Fruit fly (Drosophila melanogaster) whole organism, embryonic: ENCODE results near the gene CG7896.
A peak's percentile ranks its signal among the peaks of the same experiment; 100 is the strongest.

Experiments used
- Atf6 ChIP-seq: fragments of 200-800 bp; sonication (Bioruptor generic); IDR thresholded peaks from 2 replicates; pipeline ENCODE4 v1.3.6; 2022; ENCODE audit warnings: missing biosample characterization, missing genetic modification characterization
- Bgb ChIP-seq: fragments of 200-800 bp; sonication (Bioruptor generic); IDR thresholded peaks from 2 replicates; pipeline ENCODE4 v1.3.6; 2022; ENCODE audit warnings: missing biosample characterization, missing genetic modification characterization; ENCODE audit not compliant: partially characterized antibody
- CG10462 ChIP-seq: fragments of 200-800 bp; sonication (Bioruptor generic); optimal IDR thresholded peaks from 2 replicates; lab custom pipeline; 2016; ENCODE audit warnings: missing biosample characterization, missing genetic modification characterization
- CG10654 ChIP-seq: fragments of 200-800 bp; sonication (Bioruptor generic); optimal IDR thresholded peaks from 2 replicates; lab custom pipeline; 2016; ENCODE audit warnings: missing biosample characterization, missing genetic modification characterization
- CG10979 ChIP-seq: fragments of 200-800 bp; sonication (Bioruptor generic); optimal IDR thresholded peaks from 2 replicates; lab custom pipeline; 2018; ENCODE audit warnings: missing biosample characterization, mild to moderate bottlenecking, missing genetic modification characterization, moderate library complexity
- CG11695 ChIP-seq: fragments of 200-800 bp; sonication (Bioruptor generic); IDR thresholded peaks from 3 replicates; pipeline ENCODE4 v1.3.6; 2022; ENCODE audit warnings: missing biosample characterization, missing genetic modification characterization
- CG12769 ChIP-seq: fragments of 200-800 bp; sonication (Bioruptor generic); optimal IDR thresholded peaks from 2 replicates; lab custom pipeline; 2019; ENCODE audit warnings: missing biosample characterization, mild to moderate bottlenecking, missing genetic modification characterization, moderate library complexity
- CG15514 ChIP-seq: fragments of 200-800 bp; sonication (Bioruptor generic); optimal IDR thresholded peaks from 3 replicates; lab custom pipeline; 2017; ENCODE audit warnings: missing biosample characterization, missing genetic modification characterization, mild to moderate bottlenecking, moderate library complexity, missing genetic modification reagents
- CG15601 ChIP-seq: fragments of 200-800 bp; sonication (Bioruptor generic); optimal IDR thresholded peaks from 3 replicates; lab custom pipeline; 2019; ENCODE audit warnings: missing biosample characterization, mild to moderate bottlenecking, missing genetic modification characterization, moderate library complexity
- CG1602 ChIP-seq: fragments of 200-800 bp; sonication (Bioruptor generic); optimal IDR thresholded peaks from 3 replicates; lab custom pipeline; 2016; ENCODE audit warnings: missing biosample characterization, missing genetic modification characterization
- CG2116 ChIP-seq: fragments of 200-800 bp; sonication (Bioruptor generic); optimal IDR thresholded peaks from 3 replicates; lab custom pipeline; 2018; ENCODE audit warnings: missing biosample characterization, mild to moderate bottlenecking, missing genetic modification characterization
- CG2712 ChIP-seq: fragments of 200-800 bp; optimal IDR thresholded peaks from 3 replicates; lab custom pipeline; 2019; ENCODE audit warnings: missing biosample characterization, mild to moderate bottlenecking, missing genetic modification characterization, moderate library complexity
- CG5180 ChIP-seq: fragments of 200-800 bp; sonication (Bioruptor generic); optimal IDR thresholded peaks from 3 replicates; lab custom pipeline; 2017; ENCODE audit warnings: missing biosample characterization, missing genetic modification characterization, mild to moderate bottlenecking, moderate library complexity, missing genetic modification reagents
- CG7786 ChIP-seq: fragments of 200-800 bp; sonication (Bioruptor generic); optimal IDR thresholded peaks from 2 replicates; lab custom pipeline; 2016; ENCODE audit warnings: missing biosample characterization, missing genetic modification characterization
- CG7963 ChIP-seq: fragments of 200-800 bp; sonication (Bioruptor generic); IDR thresholded peaks from 3 replicates; pipeline ENCODE4 v1.3.6; 2022; ENCODE audit warnings: missing biosample characterization, missing genetic modification characterization; ENCODE audit not compliant: partially characterized antibody
- CoRest ChIP-seq: fragments of 200-800 bp; sonication (Bioruptor generic); optimal IDR thresholded peaks from 3 replicates; lab custom pipeline; 2018; ENCODE audit warnings: missing biosample characterization, mild to moderate bottlenecking, missing genetic modification characterization, moderate library complexity
- CrebB ChIP-seq: fragments of 200-800 bp; sonication (Bioruptor generic); optimal IDR thresholded peaks from 3 replicates; lab custom pipeline; 2018; ENCODE audit warnings: missing biosample characterization, mild to moderate bottlenecking, missing genetic modification characterization
- Deaf1 ChIP-seq: fragments of 200-800 bp; optimal IDR thresholded peaks from 3 replicates; lab custom pipeline; 2019; ENCODE audit warnings: missing biosample characterization, mild to moderate bottlenecking, missing genetic modification characterization, moderate library complexity
- MESR4 ChIP-seq: fragments of 200-800 bp; sonication (Bioruptor generic); optimal IDR thresholded peaks from 2 replicates; lab custom pipeline; 2018; ENCODE audit warnings: missing biosample characterization, mild to moderate bottlenecking, missing genetic modification characterization, moderate library complexity
- Meics ChIP-seq: fragments of 200-800 bp; sonication (Bioruptor generic); optimal IDR thresholded peaks from 2 replicates; lab custom pipeline; 2017; ENCODE audit warnings: missing biosample characterization, mild to moderate bottlenecking, missing genetic modification characterization
- NC2α ChIP-seq: fragments of 200-800 bp; sonication (Bioruptor generic); optimal IDR thresholded peaks from 2 replicates; lab custom pipeline; 2016; ENCODE audit warnings: missing biosample characterization, missing genetic modification characterization
- Nf-YB ChIP-seq: fragments of 200-800 bp; sonication (Bioruptor generic); optimal IDR thresholded peaks from 3 replicates; lab custom pipeline; 2019; ENCODE audit warnings: missing biosample characterization, mild to moderate bottlenecking, missing genetic modification characterization, moderate library complexity
- Nf-YC ChIP-seq: fragments of 200-800 bp; optimal IDR thresholded peaks from 3 replicates; lab custom pipeline; 2019; ENCODE audit warnings: missing biosample characterization, mild to moderate bottlenecking, missing genetic modification characterization, moderate library complexity
- Opbp ChIP-seq: fragments of 200-800 bp; sonication (Bioruptor generic); IDR thresholded peaks from 3 replicates; pipeline ENCODE4 v1.3.6; 2022; ENCODE audit warnings: missing biosample characterization, missing genetic modification characterization; ENCODE audit not compliant: partially characterized antibody
- Ptx1 ChIP-seq: fragments of 200-800 bp; sonication (Bioruptor generic); IDR thresholded peaks from 2 replicates; pipeline ENCODE4 v1.3.6; 2022; ENCODE audit warnings: missing biosample characterization, missing genetic modification characterization
- Rx ChIP-seq: fragments of 200-800 bp; sonication (Bioruptor generic); IDR thresholded peaks from 2 replicates; pipeline ENCODE4 v1.3.6; 2022; ENCODE audit warnings: missing biosample characterization, missing genetic modification characterization
- Scr ChIP-seq: fragments of 200-800 bp; sonication (Bioruptor generic); IDR thresholded peaks from 2 replicates; pipeline ENCODE4 v1.3.6; 2022; ENCODE audit warnings: missing biosample characterization, missing genetic modification characterization; ENCODE audit not compliant: partially characterized antibody
- Sin3A ChIP-seq: fragments of >200 bp; optimal IDR thresholded peaks from 2 replicates; lab custom pipeline; 2018
- cato ChIP-seq: fragments of 200-800 bp; sonication (Bioruptor generic); optimal IDR thresholded peaks from 2 replicates; lab custom pipeline; 2016; ENCODE audit warnings: missing biosample characterization, missing genetic modification characterization, borderline replicate concordance
- danr ChIP-seq: fragments of 200-800 bp; sonication (Bioruptor generic); IDR thresholded peaks from 2 replicates; pipeline ENCODE4 v1.3.6; 2022; ENCODE audit warnings: missing biosample characterization, missing genetic modification characterization
- gcm ChIP-seq: fragments of 200-800 bp; sonication (Bioruptor generic); optimal IDR thresholded peaks from 2 replicates; lab custom pipeline; 2019; ENCODE audit warnings: missing biosample characterization, mild to moderate bottlenecking, missing genetic modification characterization, moderate library complexity
- gsb ChIP-seq: fragments of 200-800 bp; sonication (Bioruptor generic); IDR thresholded peaks from 2 replicates; pipeline ENCODE4 v1.3.6; 2022; ENCODE audit warnings: missing biosample characterization, missing genetic modification characterization
- maf-S ChIP-seq: fragments of 200-800 bp; sonication (Bioruptor generic); optimal IDR thresholded peaks from 2 replicates; lab custom pipeline; 2016; ENCODE audit warnings: missing biosample characterization, missing genetic modification characterization
- nerfin-2 ChIP-seq: fragments of 200-800 bp; sonication (Bioruptor generic); IDR thresholded peaks from 2 replicates; pipeline ENCODE4 v1.3.6; 2022; ENCODE audit warnings: missing biosample characterization, missing genetic modification characterization; ENCODE audit not compliant: partially characterized antibody
- nmo ChIP-seq: fragments of 200-800 bp; sonication (Bioruptor generic); optimal IDR thresholded peaks from 2 replicates; lab custom pipeline; 2018; ENCODE audit warnings: missing biosample characterization, mild to moderate bottlenecking, missing genetic modification characterization, moderate library complexity
- onecut ChIP-seq: fragments of 200-800 bp; sonication (Bioruptor generic); IDR thresholded peaks from 2 replicates; pipeline ENCODE4 v1.3.6; 2022; ENCODE audit warnings: missing biosample characterization, missing genetic modification characterization
- pan ChIP-seq, 4 experiments: fragments of >200 bp in 3 of 4; fragments of 200-800 bp in 1 of 4; sonication (Bioruptor generic) in 1 of 4; optimal IDR thresholded peaks in 3 of 4; IDR thresholded peaks in 1 of 4; 2 replicates each; pipeline versions ENCODE4 v1.3.6 to Lab custom; 2017 to 2022; ENCODE audit warnings: missing biosample characterization in 2 of 4, missing genetic modification characterization in 2 of 4, mixed read lengths in 1 of 4
- pfk ChIP-seq: fragments of 200-800 bp; sonication (Bioruptor generic); optimal IDR thresholded peaks from 2 replicates; lab custom pipeline; 2018; ENCODE audit warnings: missing biosample characterization, mild to moderate bottlenecking, missing genetic modification characterization, moderate library complexity
- pros ChIP-seq: fragments of 200-800 bp; sonication (Bioruptor generic); optimal IDR thresholded peaks from 3 replicates; lab custom pipeline; 2019; ENCODE audit warnings: missing biosample characterization, mild to moderate bottlenecking, missing genetic modification characterization, moderate library complexity
- psq ChIP-seq: fragments of 200-800 bp; sonication (Bioruptor generic); optimal IDR thresholded peaks from 2 replicates; lab custom pipeline; 2017; ENCODE audit warnings: missing biosample characterization, missing genetic modification characterization
- seq ChIP-seq: fragments of 200-800 bp; sonication (Bioruptor generic); IDR thresholded peaks from 2 replicates; pipeline ENCODE4 v1.3.6; 2022; ENCODE audit warnings: missing biosample characterization, missing genetic modification characterization
- tgo ChIP-seq: fragments of 200-800 bp; sonication (Bioruptor generic); IDR thresholded peaks from 3 replicates; pipeline ENCODE4 v1.3.6; 2022; ENCODE audit warnings: missing biosample characterization, missing genetic modification characterization
- vvl ChIP-seq: fragments of 200-800 bp; sonication (Bioruptor generic); IDR thresholded peaks from 2 replicates; pipeline ENCODE4 v1.3.6; 2022; ENCODE audit warnings: missing biosample characterization, missing genetic modification characterization

CG7896 gene

DNA sequence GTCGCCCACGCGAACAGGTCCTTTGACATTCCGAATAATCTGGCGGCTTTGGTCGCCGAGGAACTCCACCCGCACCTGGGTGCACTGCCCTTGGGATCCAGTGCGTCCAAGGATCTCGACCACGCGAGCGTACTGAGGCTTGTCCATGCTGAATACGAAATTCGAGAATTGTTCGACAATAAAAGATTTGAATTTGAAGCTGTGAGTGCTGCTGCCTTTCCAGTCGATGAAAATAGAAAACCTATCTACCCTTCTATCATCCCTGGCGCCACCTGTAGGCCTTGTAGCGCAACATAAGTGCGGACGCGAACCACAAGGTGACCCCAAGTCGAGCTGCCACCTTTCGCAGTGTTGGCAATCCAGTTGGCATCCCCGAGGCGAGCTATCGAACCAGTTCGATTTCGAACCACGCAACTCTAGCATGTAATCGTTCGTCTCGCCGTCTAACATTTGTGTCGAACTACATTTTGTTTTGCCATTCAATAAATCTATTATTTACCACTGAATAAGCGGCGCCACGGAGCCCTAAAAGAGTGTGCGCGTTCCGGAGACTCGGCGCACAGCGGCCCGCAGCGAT is 39.3 kb downstream of the CG7896 start, which contains the start of the genes RpS28a and Axn (continued):
- TF ChIP-seq CoRest (tag; lab: Kevin White, UChicago), result peak; percentile 19
- TF ChIP-seq Rx (GFP tag; lab: Robert Waterston, UW), result no peak
- no peak for TF ChIP-seq psq
- TF ChIP-seq onecut (GFP tag; lab: Robert Waterston, UW), result peak; percentile 33; the same call in 1 of the 2 replicates
- peak; percentile 44 for TF ChIP-seq CG2712 (tag; lab: Kevin White, UChicago)
- peak; percentile 100 for TF ChIP-seq CG5180 (GFP tag; lab: Kevin White, UChicago)
- TF ChIP-seq pan (optimal IDR thresholded peaks at IDR 0.05; lab: Kevin White, UChicago), result no peak
- TF ChIP-seq pan (GFP tag; optimal IDR thresholded peaks at IDR 0.05 in 1 of 2, IDR thresholded peaks at IDR 0.05 in 1 of 2), result peak in 1 of 2 experiments; percentile 26

dm6 chr3R:30023445-30023844 is 40.2 kb downstream of the CG7896 start:
- TF ChIP-seq CG12769 (tag; lab: Kevin White, UChicago) (no peak), Sin3A (lab: Kevin White, UChicago) (no peak), CG15601 (peak; percentile 97), vvl (0 out of 2 replicates have a peak, but pooled peaks have one; percentile 8)
- TF ChIP-seq, all 482 proteins: peak for 2

dm6 chr3R:30030061-30030460 is 46.8 kb downstream of the CG7896 start:
- TF ChIP-seq danr (GFP tag; lab: Robert Waterston, UW), result no peak
- no peak for TF ChIP-seq NC2α (GFP tag; lab: Kevin White, UChicago)
- peak; percentile 59; the same call in 1 of the 2 replicates for TF ChIP-seq seq (GFP tag; lab: Robert Waterston, UW)
- no peak for TF ChIP-seq CG10979 (tag; lab: Kevin White, UChicago)
- peak; percentile 96 for TF ChIP-seq Nf-YB
- no peak for TF ChIP-seq CG7963 (GFP tag; lab: Robert Waterston, UW)
- TF ChIP-seq gsb (GFP tag; lab: Robert Waterston, UW), result no peak
- TF ChIP-seq Ptx1 (GFP tag; lab: Robert Waterston, UW), result no peak
- TF ChIP-seq CG11695 (GFP tag; lab: Robert Waterston, UW), result no peak
- TF ChIP-seq pros (GFP tag; lab: Kevin White, UChicago), result peak; percentile 77
- peak; percentile 96 for TF ChIP-seq Nf-YC (tag; lab: Kevin White, UChicago)
- TF ChIP-seq CG10654 (GFP tag; lab: Kevin White, UChicago), result no peak
- 0 out of 2 replicates have a peak, but pooled peaks have one; percentile 25 for TF ChIP-seq Bgb (GFP tag; lab: Robert Waterston, UW)

DNA sequence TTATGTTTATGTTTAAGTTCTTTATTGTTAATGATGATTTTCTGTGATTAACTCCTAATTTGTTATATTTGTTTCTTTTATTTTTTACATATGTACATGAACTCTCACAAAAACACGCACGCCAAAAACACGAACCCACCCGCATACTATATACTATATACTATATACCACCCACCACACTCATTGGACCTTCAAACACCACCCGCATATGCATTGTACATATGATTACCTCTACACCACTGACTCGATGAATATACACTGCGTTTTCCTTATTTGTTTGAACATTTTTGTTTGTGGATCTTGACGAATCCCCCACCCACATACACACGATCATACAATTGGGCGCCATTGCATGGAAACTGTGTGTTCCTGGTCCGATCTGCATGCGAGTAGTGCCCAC is 49.1 kb downstream of the CG7896 start:
- TF ChIP-seq Meics (GFP tag; lab: Kevin White, UChicago), result no peak
- TF ChIP-seq Atf6, result no peak
- no peak for TF ChIP-seq nmo
- TF ChIP-seq CG1602 (GFP tag; lab: Kevin White, UChicago), result no peak
- no peak for TF ChIP-seq pfk (GFP tag; lab: Kevin White, UChicago)
- TF ChIP-seq CrebB (tag; lab: Kevin White, UChicago), result no peak
- no peak for TF ChIP-seq CoRest (tag; lab: Kevin White, UChicago)
- TF ChIP-seq gcm, result peak; percentile 92
- TF ChIP-seq maf-S, result no peak

DNA sequence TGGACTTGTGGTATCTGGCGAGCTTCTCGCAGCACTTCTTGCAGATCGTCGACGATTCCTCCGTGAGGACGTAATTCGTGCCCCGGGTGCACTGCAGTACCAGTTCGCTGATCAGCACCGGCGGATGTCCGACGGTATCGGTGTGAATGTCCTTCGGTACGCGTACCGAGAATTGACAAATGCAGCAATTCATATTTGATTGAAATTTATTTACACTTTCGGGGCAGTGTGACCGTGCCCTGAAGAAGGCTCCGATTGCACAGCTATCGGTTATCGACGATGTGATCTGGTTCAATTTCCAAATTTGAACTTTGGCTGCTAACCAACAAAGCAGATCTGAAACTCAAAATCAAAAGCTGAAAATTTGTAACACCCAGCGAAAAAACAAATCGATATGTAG is 53.4 kb downstream of the CG7896 start, which contains the start of gene ZIPIC:
Gene ZIPIC, minus strand, starts transcription at position 262 of the 400 bp plus-strand sequence.
- TF ChIP-seq Opbp (GFP tag; lab: Robert Waterston, UW) (peak; percentile 64; the same call in 1 of the 3 replicates), Deaf1 (tag; lab: Kevin White, UChicago) (no peak), tgo (GFP tag; lab: Robert Waterston, UW) (no peak), Scr (GFP tag; lab: Robert Waterston, UW) (peak; percentile 42; the same call in 1 of the 2 replicates), CG7786 (GFP tag; lab: Kevin White, UChicago) (no peak), cato (GFP tag; lab: Kevin White, UChicago) (no peak), nmo (no peak), CG15514 (GFP tag; lab: Kevin White, UChicago) (peak; percentile 99), MESR4 (GFP tag; lab: Kevin White, UChicago) (peak; percentile 75), nerfin-2 (GFP tag; lab: Robert Waterston, UW) (peak; percentile 48; the same call in 1 of the 2 replicates), CG10462 (GFP tag; lab: Kevin White, UChicago) (no peak), CG2116 (peak; percentile 46)
